Worm (Caenorhabditis elegans) whole organism, mixed stage, embryonic: ENCODE measurements around the gene col-148.

Source experiments
- M03D4.4 ChIP-seq: sonication (generic microtip); optimal IDR thresholded peaks from 2 replicates; lab custom pipeline; 2017; ENCODE audit warnings: mild to moderate bottlenecking, missing genetic modification characterization, missing compliant biosample characterization
- blmp-1 ChIP-seq: fragments of 150-350 bp; optimal IDR thresholded peaks from 2 replicates; lab custom pipeline; 2014; ENCODE audit warnings: missing biosample characterization, missing genetic modification characterization
- ceh-43 ChIP-seq: fragments of 200-800 bp; sonication (Bioruptor generic); optimal IDR thresholded peaks from 2 replicates; lab custom pipeline; 2018; ENCODE audit warnings: mild to moderate bottlenecking, missing genetic modification characterization, moderate library complexity, missing compliant biosample characterization
- ces-1 ChIP-seq: fragments of 150-350 bp; optimal IDR thresholded peaks from 2 replicates; lab custom pipeline; 2014; ENCODE audit warnings: missing biosample characterization, missing genetic modification reagents, missing genetic modification characterization
- elt-1 ChIP-seq: sonication (generic microtip); optimal IDR thresholded peaks from 2 replicates; lab custom pipeline; 2017; ENCODE audit warnings: missing genetic modification characterization, mild to moderate bottlenecking, missing compliant biosample characterization, antibody characterized with exemption, moderate library complexity, borderline replicate concordance; ENCODE audit not compliant: insufficient read depth
- flh-1 ChIP-seq: fragments of 200-800 bp; sonication (Bioruptor generic); optimal IDR thresholded peaks from 2 replicates; lab custom pipeline; 2018; ENCODE audit warnings: mild to moderate bottlenecking, missing genetic modification characterization, moderate library complexity, missing compliant biosample characterization
- nhr-237 ChIP-seq: fragments of 150-350 bp; optimal IDR thresholded peaks from 2 replicates; lab custom pipeline; 2014; ENCODE audit warnings: missing biosample characterization, missing genetic modification characterization
- nhr-76 ChIP-seq: sonication (generic microtip); optimal IDR thresholded peaks from 2 replicates; lab custom pipeline; 2017; ENCODE audit warnings: missing biosample characterization, missing genetic modification characterization
- pha-4 ChIP-seq: fragments of 150-350 bp; optimal IDR thresholded peaks from 2 replicates; lab custom pipeline; 2018; ENCODE audit warnings: missing biosample characterization, missing genetic modification reagents, missing genetic modification characterization
- sem-2 ChIP-seq: fragments of 200-800 bp; sonication (Bioruptor generic); optimal IDR thresholded peaks from 2 replicates; lab custom pipeline; 2018; ENCODE audit warnings: mild to moderate bottlenecking, missing genetic modification characterization, missing compliant biosample characterization
- snpc-4 ChIP-seq: fragments of 150-350 bp; optimal IDR thresholded peaks from 2 replicates; lab custom pipeline; 2014; ENCODE audit warnings: missing biosample characterization, missing genetic modification characterization
- unc-39 ChIP-seq: fragments of 150-350 bp; optimal IDR thresholded peaks from 2 replicates; lab custom pipeline; 2014; ENCODE audit warnings: missing biosample characterization, missing genetic modification characterization
- unc-62 ChIP-seq: fragments of 150-350 bp; optimal IDR thresholded peaks from 2 replicates; lab custom pipeline; 2014; ENCODE audit warnings: missing biosample characterization, missing genetic modification reagents, missing genetic modification characterization

DNA sequence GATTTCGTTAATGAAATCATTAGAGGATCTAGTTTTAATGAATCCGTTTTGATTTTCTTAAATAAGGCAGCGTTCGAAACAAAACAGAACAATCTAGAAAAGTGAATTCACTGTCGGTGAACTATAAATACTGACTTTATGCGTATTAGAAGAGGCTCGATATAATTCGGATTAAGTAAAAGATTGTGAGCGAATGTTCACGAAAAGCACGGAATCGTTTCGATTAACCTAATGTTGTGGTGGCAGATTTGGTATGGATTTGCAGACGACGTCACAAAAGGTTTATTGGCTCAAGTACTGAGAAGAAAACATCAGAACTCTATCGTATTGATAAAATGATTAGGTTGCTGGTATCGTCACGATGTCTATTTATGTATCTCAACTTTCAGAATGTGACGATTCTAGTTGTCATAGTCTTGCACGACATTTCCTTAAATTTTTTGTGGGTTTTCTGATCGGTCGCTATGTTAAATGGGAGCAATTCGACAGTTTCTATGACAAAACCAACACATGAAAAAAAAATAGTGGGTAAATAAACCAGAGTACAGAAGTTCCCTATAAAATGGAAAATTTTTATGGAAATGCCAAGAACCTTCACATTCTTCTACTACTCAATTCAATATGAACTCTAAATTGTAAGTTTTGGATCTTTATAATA is 12.2 kb upstream of the col-148 start, which contains the start of the genes pyt-1 and fipr-7:
- TF ChIP-seq unc-62 (GFP tag; lab: Kevin White, UChicago) (no peak), nhr-237 (tag; lab: Kevin White, UChicago) (no peak), nhr-76 (tag; lab: Kevin White, UChicago) (no peak), elt-1 (tag; lab: Kevin White, UChicago) (no peak), M03D4.4 (tag; lab: Kevin White, UChicago) (no peak), flh-1 (no peak), ces-1 (GFP tag; lab: Kevin White, UChicago) (no peak), blmp-1 (no peak), sem-2 (GFP tag; lab: Kevin White, UChicago) (no peak), pha-4 (tag; lab: Kevin White, UChicago) (no peak), ceh-43 (GFP tag; lab: Kevin White, UChicago) (no peak), unc-39 (no peak), snpc-4 (no peak)
